Fruit fly (Drosophila melanogaster): ENCODE data around the gene brk.

The brk gene

DNA sequence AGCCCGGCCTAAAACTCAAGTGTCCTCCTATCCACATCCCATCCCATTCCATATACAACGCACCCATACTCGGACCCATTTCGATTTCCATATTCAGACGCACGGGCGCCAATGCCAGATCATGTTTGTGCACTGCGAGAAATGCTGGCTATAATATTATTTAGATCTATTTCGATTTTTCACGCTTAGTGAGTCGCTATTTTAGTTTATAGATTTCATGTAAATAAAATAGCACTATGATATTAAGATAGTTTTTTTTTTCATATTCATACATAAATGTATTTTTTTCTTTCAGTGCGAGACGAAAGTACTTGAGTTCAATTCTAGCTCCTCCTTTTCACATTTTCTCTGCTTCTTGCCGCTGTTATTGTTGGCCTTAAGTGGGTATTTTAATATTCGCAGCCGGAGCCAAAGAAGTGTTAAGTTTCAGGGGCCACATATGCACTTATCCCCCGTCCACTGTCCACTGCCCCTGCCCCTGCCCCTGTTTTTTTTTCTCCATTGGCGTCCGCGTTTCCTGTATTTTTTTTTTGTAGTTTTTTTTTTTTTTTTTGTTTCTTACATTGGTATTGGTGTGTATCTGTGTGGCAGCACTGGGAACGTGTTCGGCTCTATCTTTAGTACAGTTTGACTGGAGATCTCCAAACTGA, 15.8 kb upstream of the brk start (continued):
- TF ChIP-seq CG11762 (GFP tag; optimal IDR thresholded peaks at IDR 0.05; ENCODE audit: insufficient read depth) (peak; percentile 53), Smox (GFP tag; optimal IDR thresholded peaks at IDR 0.05) (peak; percentile 74), pdm3 (GFP tag; optimal IDR thresholded peaks at IDR 0.05) (peak; percentile 81), CG6163 (GFP tag; IDR thresholded peaks at IDR 0.05) (peak; percentile 81; the same call in 2 of the 3 replicates), CG10631 (GFP tag; optimal IDR thresholded peaks at IDR 0.05) (peak; percentile 85), Gug (GFP tag; IDR thresholded peaks at IDR 0.05) (peak; percentile 39; the same call in 1 of the 2 replicates), CG6792 (GFP tag; optimal IDR thresholded peaks at IDR 0.05) (peak; percentile 75), CG1621 (tag; optimal IDR thresholded peaks at IDR 0.05) (peak; percentile 61), CG8119 (GFP tag; IDR thresholded peaks at IDR 0.05) (peak; percentile 82), spab (GFP tag; optimal IDR thresholded peaks at IDR 0.05) (peak; percentile 63), fkh (GFP tag; optimal IDR thresholded peaks at IDR 0.05) (no peak), Blimp-1 (GFP tag; optimal IDR thresholded peaks at IDR 0.05) (no peak), net (GFP tag; optimal IDR thresholded peaks at IDR 0.05) (peak; percentile 78), Hr38 (GFP tag; optimal IDR thresholded peaks at IDR 0.05) (no peak), Lpt (GFP tag; optimal IDR thresholded peaks at IDR 0.05) (peak; percentile 76), eg (GFP tag; IDR thresholded peaks at IDR 0.05) (peak; percentile 59; the same call in 2 of the 3 replicates), CG8319 (GFP tag; optimal IDR thresholded peaks at IDR 0.05) (peak; percentile 51), Sox102F (GFP tag; optimal IDR thresholded peaks at IDR 0.05) (peak; percentile 72), Sox14 (GFP tag; optimal IDR thresholded peaks at IDR 0.05) (peak; percentile 69), CG6276 (GFP tag; optimal IDR thresholded peaks at IDR 0.05) (peak; percentile 53), topi (GFP tag; optimal IDR thresholded peaks at IDR 0.05) (peak; percentile 77), OdsH (GFP tag; optimal IDR thresholded peaks at IDR 0.05) (peak; percentile 83), esn (GFP tag; optimal IDR thresholded peaks at IDR 0.05) (peak; percentile 81)

DNA sequence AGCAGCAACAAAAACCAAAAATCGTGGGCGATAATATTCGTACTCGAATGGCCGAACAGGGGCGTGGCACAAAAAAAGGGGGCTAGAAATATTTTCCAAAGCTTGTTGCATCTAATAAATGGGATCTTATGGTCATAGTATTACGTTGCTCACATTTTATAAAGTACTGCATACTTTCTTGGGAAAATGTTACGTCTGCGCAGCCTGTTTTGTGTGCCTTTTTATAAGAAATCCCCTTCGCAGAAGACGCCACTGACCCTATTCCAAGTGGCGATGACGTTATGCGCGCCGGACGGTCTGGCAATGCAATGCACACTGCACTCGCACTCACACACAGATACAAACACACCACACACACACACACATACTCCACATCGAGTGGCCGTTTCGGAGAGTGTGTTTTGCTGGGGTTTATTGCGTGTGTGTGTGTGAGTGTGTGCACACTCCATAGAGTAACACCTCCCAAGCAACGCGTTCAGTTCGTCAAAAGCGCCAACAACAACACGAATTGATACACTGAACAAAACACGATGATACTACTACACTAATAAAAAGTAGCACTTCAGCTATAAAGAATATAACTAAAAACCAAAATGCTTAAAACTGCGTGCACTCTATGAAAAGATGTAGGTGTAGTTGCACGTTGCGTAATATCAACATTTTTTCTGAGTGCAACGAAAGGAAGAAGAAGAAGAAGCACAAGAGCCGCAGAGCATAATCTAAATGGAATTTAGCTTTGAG, 14.4 kb upstream of the brk start:
- TF ChIP-seq dac (GFP tag; optimal IDR thresholded peaks at IDR 0.05), result peak; percentile 78
- peak; percentile 82 for TF ChIP-seq CG7368 (GFP tag; optimal IDR thresholded peaks at IDR 0.05)
- peak; percentile 82 for TF ChIP-seq lz (GFP tag; optimal IDR thresholded peaks at IDR 0.05)
- TF ChIP-seq CG9139 (GFP tag; optimal IDR thresholded peaks at IDR 0.05), result peak; percentile 69
- peak; percentile 80 for TF ChIP-seq CG6276 (GFP tag; optimal IDR thresholded peaks at IDR 0.05)
- TF ChIP-seq CG8319 (GFP tag; optimal IDR thresholded peaks at IDR 0.05), result peak; percentile 73
- TF ChIP-seq CG10669 (GFP tag; optimal IDR thresholded peaks at IDR 0.05), result peak; percentile 88
- peak; percentile 81 for TF ChIP-seq CG8119 (GFP tag; IDR thresholded peaks at IDR 0.05)
- TF ChIP-seq Eip78C (GFP tag), result peak; percentile 95
- TF ChIP-seq OdsH (GFP tag; optimal IDR thresholded peaks at IDR 0.05), result peak; percentile 91
- TF ChIP-seq CG4318 (GFP tag; optimal IDR thresholded peaks at IDR 0.05), result peak; percentile 75
- peak; percentile 83 for TF ChIP-seq CG10631 (GFP tag; optimal IDR thresholded peaks at IDR 0.05)
- TF ChIP-seq CG15336 (GFP tag; IDR thresholded peaks at IDR 0.05), result peak; percentile 90
- TF ChIP-seq topi (GFP tag; optimal IDR thresholded peaks at IDR 0.05), result peak; percentile 85
- TF ChIP-seq Hr4 (GFP tag; optimal IDR thresholded peaks at IDR 0.05), result peak; percentile 79
- TF ChIP-seq vri (GFP tag; optimal IDR thresholded peaks at IDR 0.05), result peak; percentile 64
- TF ChIP-seq pdm3 (GFP tag; optimal IDR thresholded peaks at IDR 0.05), result peak; percentile 89
- TF ChIP-seq esn (GFP tag; optimal IDR thresholded peaks at IDR 0.05), result peak; percentile 83
- peak; percentile 83 for TF ChIP-seq Smox (GFP tag; optimal IDR thresholded peaks at IDR 0.05)
- peak; percentile 15 for TF ChIP-seq fd85E (GFP tag; optimal IDR thresholded peaks at IDR 0.05)
- peak; percentile 60 for TF ChIP-seq CG6854 (GFP tag; optimal IDR thresholded peaks at IDR 0.05)
- peak; percentile 85 for TF ChIP-seq CG1621 (tag; optimal IDR thresholded peaks at IDR 0.05)
- peak; percentile 81 for TF ChIP-seq Lpt (GFP tag; optimal IDR thresholded peaks at IDR 0.05)
- TF ChIP-seq CG11762 (GFP tag; optimal IDR thresholded peaks at IDR 0.05; ENCODE audit: insufficient read depth), result peak; percentile 72
- peak; percentile 87 for TF ChIP-seq cyc (GFP tag; optimal IDR thresholded peaks at IDR 0.05)
- peak; percentile 90 for TF ChIP-seq svp (GFP tag)
- TF ChIP-seq CG31627 (GFP tag; optimal IDR thresholded peaks at IDR 0.05), result peak; percentile 87
- peak; percentile 75 for TF ChIP-seq CG34406 (GFP tag; optimal IDR thresholded peaks at IDR 0.05)
- TF ChIP-seq CG6163 (GFP tag; IDR thresholded peaks at IDR 0.05), result peak; percentile 94
- peak; percentile 79 for TF ChIP-seq Eip75B (GFP tag; optimal IDR thresholded peaks at IDR 0.05)
- TF ChIP-seq CG16779 (tag; optimal IDR thresholded peaks at IDR 0.05), result peak; percentile 68
- peak; percentile 80 for TF ChIP-seq CG11294 (GFP tag; IDR thresholded peaks at IDR 0.05)
- peak; percentile 86 for TF ChIP-seq CG3919 (GFP tag; optimal IDR thresholded peaks at IDR 0.05)
- peak; percentile 89 for TF ChIP-seq acj6 (GFP tag; optimal IDR thresholded peaks at IDR 0.05)
- TF ChIP-seq Met (GFP tag; optimal IDR thresholded peaks at IDR 0.05), result peak; percentile 86
- TF ChIP-seq salr (GFP tag; optimal IDR thresholded peaks at IDR 0.05), result peak; percentile 63 to 94
- TF ChIP-seq fkh (GFP tag; optimal IDR thresholded peaks at IDR 0.05), result peak; percentile 39

Data from whole organism, prepupa.